Worm (Caenorhabditis elegans): ENCODE results near the gene Y69A2AL.2.

Gene Y69A2AL.2

ce11 chrIV:2481955-2482354, at the start of gene Y69A2AL.2:
TSS of gene Y69A2AL.2 (plus strand) at chrIV:2482255.
- TF ChIP-seq unc-62 (GFP tag; optimal IDR thresholded peaks at IDR 0.05): no peak

ce11 chrIV:2432693-2433092, 49.4 kb upstream of the Y69A2AL.2 start, which contains the start of gene C45G7.4:
TSS of gene C45G7.4 (plus strand) at chrIV:2432993.
- TF ChIP-seq unc-62 (GFP tag; optimal IDR thresholded peaks at IDR 0.05): no peak

- no peak for TF ChIP-seq unc-62 (GFP tag; optimal IDR thresholded peaks at IDR 0.05)
Measured at ce11 chrIV:2434366-2434765, 47.7 kb upstream of the Y69A2AL.2 start.

ce11 chrIV:2451233-2451632, 30.8 kb upstream of the Y69A2AL.2 start, which contains the start of gene C45G7.13:
TSS of gene C45G7.13 (minus strand) at chrIV:2451333.
- TF ChIP-seq unc-62 (GFP tag; optimal IDR thresholded peaks at IDR 0.05): no peak

- TF ChIP-seq unc-62 (GFP tag; optimal IDR thresholded peaks at IDR 0.05): no peak
Measured at ce11 chrIV:2451655-2452054, 30.4 kb upstream of the Y69A2AL.2 start.

ce11 chrIV:2455128-2455527, 26.9 kb upstream of the Y69A2AL.2 start:
- TF ChIP-seq unc-62 (GFP tag; optimal IDR thresholded peaks at IDR 0.05): no peak

ce11 chrIV:2461396-2461795, 20.7 kb upstream of the Y69A2AL.2 start:
- TF ChIP-seq unc-62 (GFP tag; optimal IDR thresholded peaks at IDR 0.05): no peak

ce11 chrIV:2463311-2463710, 18.7 kb upstream of the Y69A2AL.2 start, which contains the start of gene cdh-10:
TSS of gene cdh-10 (minus strand) at chrIV:2463369.
- no peak for TF ChIP-seq unc-62 (GFP tag; optimal IDR thresholded peaks at IDR 0.05)

ce11 chrIV:2464156-2464555, 17.9 kb upstream of the Y69A2AL.2 start, which contains the start of gene ilys-3:
TSS of gene ilys-3 (plus strand) at chrIV:2464456.
- TF ChIP-seq unc-62 (GFP tag; optimal IDR thresholded peaks at IDR 0.05): no peak

- TF ChIP-seq unc-62 (GFP tag; optimal IDR thresholded peaks at IDR 0.05): no peak
Measured at ce11 chrIV:2466249-2466648, 15.8 kb upstream of the Y69A2AL.2 start.

ce11 chrIV:2467378-2467777, 14.7 kb upstream of the Y69A2AL.2 start, which contains the start of gene ilys-2:
TSS of gene ilys-2 (plus strand) at chrIV:2467678.
- no peak for TF ChIP-seq unc-62 (GFP tag; optimal IDR thresholded peaks at IDR 0.05)

- no peak for TF ChIP-seq unc-62 (GFP tag; optimal IDR thresholded peaks at IDR 0.05)
Measured at ce11 chrIV:2470114-2470513, 11.9 kb upstream of the Y69A2AL.2 start, which contains the start of gene ilys-1. TSS of gene ilys-1 (plus strand) at chrIV:2470414.

ce11 chrIV:2476386-2476785, 5.7 kb upstream of the Y69A2AL.2 start, which contains the start of gene grd-16:
TSS of gene grd-16 (plus strand) at chrIV:2476686.
- no peak for TF ChIP-seq unc-62 (GFP tag; optimal IDR thresholded peaks at IDR 0.05)

- no peak for TF ChIP-seq unc-62 (GFP tag; optimal IDR thresholded peaks at IDR 0.05)
Measured at ce11 chrIV:2488520-2488919, 6.5 kb downstream of the Y69A2AL.2 start, which contains the start of gene Y69A2AR.19. TSS of gene Y69A2AR.19 (plus strand) at chrIV:2488820.

ce11 chrIV:2495118-2495785, 13.2 kb downstream of the Y69A2AL.2 start, which contains the start of the genes ccdc-12 and Y69A2AR.18:
TSS of gene ccdc-12 (minus strand) at chrIV:2495174.
TSS of gene Y69A2AR.18 (plus strand) at chrIV:2495735.
- no peak for TF ChIP-seq unc-62 (GFP tag; optimal IDR thresholded peaks at IDR 0.05)

ce11 chrIV:2496084-2496483, 14.0 kb downstream of the Y69A2AL.2 start:
- TF ChIP-seq unc-62 (GFP tag; optimal IDR thresholded peaks at IDR 0.05): no peak

ce11 chrIV:2497615-2498183, 15.6 kb downstream of the Y69A2AL.2 start, which contains the start of gene Y69A2AR.16:
TSS of gene Y69A2AR.16 (plus strand) at chrIV:2497803.
- TF ChIP-seq unc-62 (GFP tag; optimal IDR thresholded peaks at IDR 0.05): no peak
